Fruit fly (Drosophila melanogaster) whole organism, embryonic: ENCODE results near the gene CG10467.

Experiments used
- ATbp ChIP-seq: fragments of 200-800 bp; sonication (Bioruptor generic); optimal IDR thresholded peaks from 2 replicates; lab custom pipeline; 2017; ENCODE audit warnings: missing biosample characterization, mild to moderate bottlenecking, missing genetic modification characterization, missing genetic modification reagents
- Antp ChIP-seq: fragments of 200-800 bp; sonication (Bioruptor generic); optimal IDR thresholded peaks from 3 replicates; lab custom pipeline; 2016; ENCODE audit warnings: missing biosample characterization, missing genetic modification characterization
- Awh ChIP-seq: fragments of 200-800 bp; sonication (Bioruptor generic); IDR thresholded peaks from 2 replicates; pipeline ENCODE4, ENCODE4 v1.3.6; 2022; ENCODE audit warnings: missing biosample characterization, missing genetic modification characterization
- B-H1 ChIP-seq: fragments of 200-800 bp; sonication (Bioruptor generic); IDR thresholded peaks from 3 replicates; pipeline ENCODE4 v1.3.6; 2022; ENCODE audit warnings: missing biosample characterization, missing genetic modification characterization
- Bteb2 ChIP-seq: fragments of 200-800 bp; sonication (Bioruptor generic); optimal IDR thresholded peaks from 2 replicates; lab custom pipeline; 2016; ENCODE audit warnings: missing biosample characterization, missing genetic modification characterization
- CG10147 ChIP-seq: fragments of 200-800 bp; sonication (Bioruptor generic); optimal IDR thresholded peaks from 2 replicates; lab custom pipeline; 2019; ENCODE audit warnings: missing biosample characterization, mild to moderate bottlenecking, missing genetic modification characterization, moderate library complexity
- CG1024 ChIP-seq: fragments of 200-800 bp; sonication (Bioruptor generic); IDR thresholded peaks from 2 replicates; pipeline ENCODE4 v1.3.6; 2022; ENCODE audit warnings: missing biosample characterization, missing genetic modification characterization
- CG10321 ChIP-seq: fragments of 200-800 bp; sonication (Bioruptor generic); IDR thresholded peaks from 2 replicates; pipeline ENCODE4 v1.3.6; 2022; ENCODE audit warnings: missing biosample characterization, missing genetic modification characterization
- CG14441 ChIP-seq: fragments of 200-800 bp; sonication (Bioruptor generic); IDR thresholded peaks from 2 replicates; pipeline ENCODE4 v1.3.6; 2022; ENCODE audit warnings: missing biosample characterization, missing genetic modification characterization
- CG1529 ChIP-seq: fragments of 200-800 bp; sonication (Bioruptor generic); optimal IDR thresholded peaks from 3 replicates; lab custom pipeline; 2018; ENCODE audit warnings: missing biosample characterization, missing genetic modification characterization
- CG15479 ChIP-seq: fragments of 200-800 bp; sonication (Bioruptor generic); optimal IDR thresholded peaks from 3 replicates; lab custom pipeline; 2019; ENCODE audit warnings: missing biosample characterization, mild to moderate bottlenecking, missing genetic modification characterization, moderate library complexity
- CG15696 ChIP-seq: fragments of 200-800 bp; sonication (Bioruptor generic); optimal IDR thresholded peaks from 2 replicates; lab custom pipeline; 2019; ENCODE audit warnings: missing biosample characterization, mild to moderate bottlenecking, missing genetic modification characterization, moderate library complexity
- CG1832 ChIP-seq: fragments of 200-800 bp; sonication (Bioruptor generic); optimal IDR thresholded peaks from 2 replicates; lab custom pipeline; 2017; ENCODE audit warnings: missing biosample characterization, mild to moderate bottlenecking, missing genetic modification characterization, inconsistent platforms
- CG18599 ChIP-seq: fragments of 200-800 bp; sonication (Bioruptor generic); optimal IDR thresholded peaks from 3 replicates; lab custom pipeline; 2017; ENCODE audit warnings: missing biosample characterization, missing genetic modification characterization, mild to moderate bottlenecking, moderate library complexity, missing genetic modification reagents
- CG18619 ChIP-seq: fragments of 200-800 bp; sonication (Bioruptor generic); optimal IDR thresholded peaks from 3 replicates; lab custom pipeline; 2017; ENCODE audit warnings: missing biosample characterization, mild to moderate bottlenecking, missing genetic modification characterization
- CG2202 ChIP-seq: fragments of 200-800 bp; sonication (Bioruptor generic); optimal IDR thresholded peaks from 2 replicates; lab custom pipeline; 2018; ENCODE audit warnings: missing biosample characterization, mild to moderate bottlenecking, missing genetic modification characterization
- CG2678 ChIP-seq: fragments of 200-800 bp; sonication (Bioruptor generic); optimal IDR thresholded peaks from 3 replicates; lab custom pipeline; 2019; ENCODE audit warnings: missing biosample characterization, mild to moderate bottlenecking, missing genetic modification characterization, moderate library complexity
- CG2875 ChIP-seq: fragments of 200-800 bp; sonication (Bioruptor generic); optimal IDR thresholded peaks from 2 replicates; lab custom pipeline; 2017; ENCODE audit warnings: missing biosample characterization, mild to moderate bottlenecking, missing genetic modification characterization, missing genetic modification reagents
- CG30431 ChIP-seq: fragments of 200-800 bp; sonication (Bioruptor generic); optimal IDR thresholded peaks from 2 replicates; lab custom pipeline; 2017; ENCODE audit warnings: missing biosample characterization, missing genetic modification characterization
- CG32767 ChIP-seq: fragments of 200-800 bp; sonication (Bioruptor generic); IDR thresholded peaks from 2 replicates; pipeline ENCODE4 v1.3.6; 2022; ENCODE audit warnings: missing biosample characterization, missing genetic modification characterization
- CG3726 ChIP-seq: fragments of 200-800 bp; sonication (Bioruptor generic); IDR thresholded peaks from 3 replicates; pipeline ENCODE4, ENCODE4 v1.3.6; 2022; ENCODE audit warnings: missing biosample characterization, missing genetic modification characterization
- CG6654 ChIP-seq: fragments of 200-800 bp; sonication (Bioruptor generic); optimal IDR thresholded peaks from 2 replicates; lab custom pipeline; 2017; ENCODE audit warnings: missing biosample characterization, mild to moderate bottlenecking, missing genetic modification characterization
- CG8478 ChIP-seq: fragments of >200 bp; optimal IDR thresholded peaks from 2 replicates; lab custom pipeline; 2018
- CG9817 ChIP-seq: fragments of 200-800 bp; sonication (Bioruptor generic); optimal IDR thresholded peaks from 2 replicates; lab custom pipeline; 2018; ENCODE audit warnings: missing biosample characterization, mild to moderate bottlenecking, missing genetic modification characterization, moderate library complexity
- CoRest ChIP-seq: fragments of 200-800 bp; sonication (Bioruptor generic); optimal IDR thresholded peaks from 3 replicates; lab custom pipeline; 2018; ENCODE audit warnings: missing biosample characterization, mild to moderate bottlenecking, missing genetic modification characterization, moderate library complexity
- HLH3B ChIP-seq: fragments of 200-800 bp; sonication (Bioruptor generic); IDR thresholded peaks from 2 replicates; pipeline ENCODE4 v1.3.6; 2022; ENCODE audit warnings: missing biosample characterization, missing genetic modification characterization
- Hr78 ChIP-seq, 2 experiments: fragments of 200-800 bp in 1 of 2; fragments of >200 bp in 1 of 2; sonication (Bioruptor generic) in 1 of 2; optimal IDR thresholded peaks; 2 replicates each; lab custom pipeline; 2017 to 2019; ENCODE audit warnings: missing biosample characterization in 2 of 2, missing genetic modification characterization in 2 of 2, mild to moderate bottlenecking in 1 of 2, moderate library complexity in 1 of 2
- Nf-YC ChIP-seq: fragments of 200-800 bp; optimal IDR thresholded peaks from 3 replicates; lab custom pipeline; 2019; ENCODE audit warnings: missing biosample characterization, mild to moderate bottlenecking, missing genetic modification characterization, moderate library complexity
- ab ChIP-seq: fragments of 200-800 bp; sonication (Bioruptor generic); optimal IDR thresholded peaks from 2 replicates; lab custom pipeline; 2016; ENCODE audit warnings: missing biosample characterization, missing genetic modification characterization
- amos ChIP-seq: fragments of 200-800 bp; sonication (Bioruptor generic); IDR thresholded peaks from 2 replicates; pipeline ENCODE4 v1.3.6; 2022; ENCODE audit warnings: missing biosample characterization, missing genetic modification characterization; ENCODE audit not compliant: partially characterized antibody
- bigmax ChIP-seq: fragments of 200-800 bp; sonication (Bioruptor generic); optimal IDR thresholded peaks from 2 replicates; lab custom pipeline; 2018; ENCODE audit warnings: missing biosample characterization, mild to moderate bottlenecking, missing genetic modification characterization
- cad ChIP-seq: fragments of >200 bp; optimal IDR thresholded peaks from 2 replicates; lab custom pipeline; 2017; ENCODE audit warnings: missing biosample characterization, missing genetic modification characterization
- chif ChIP-seq, 2 experiments: fragments of 200-800 bp; sonication (Bioruptor generic); optimal IDR thresholded peaks; 3 replicates each; lab custom pipeline; 2016; ENCODE audit warnings: missing biosample characterization in 2 of 2, missing genetic modification characterization in 2 of 2
- chinmo ChIP-seq: fragments of 200-800 bp; sonication (Bioruptor generic); IDR thresholded peaks from 4 replicates; pipeline ENCODE4 v1.3.6; 2022; ENCODE audit warnings: missing biosample characterization, missing genetic modification characterization; ENCODE audit not compliant: partially characterized antibody
- dm ChIP-seq: fragments of 200-800 bp; sonication (Bioruptor generic); optimal IDR thresholded peaks from 3 replicates; lab custom pipeline; 2016; ENCODE audit warnings: missing biosample characterization, missing genetic modification characterization
- dmrt99B ChIP-seq: fragments of 200-800 bp; sonication (Bioruptor generic); optimal IDR thresholded peaks from 2 replicates; lab custom pipeline; 2018; ENCODE audit warnings: missing biosample characterization, mild to moderate bottlenecking, missing genetic modification characterization, moderate library complexity
- emc ChIP-seq: fragments of 200-800 bp; sonication (Bioruptor generic); optimal IDR thresholded peaks from 2 replicates; lab custom pipeline; 2016; ENCODE audit warnings: missing biosample characterization, missing genetic modification characterization
- esg ChIP-seq: fragments of 200-800 bp; sonication (Bioruptor generic); conservative IDR thresholded peaks from 2 replicates; pipeline ENCODE4 v1.3.6; 2022; ENCODE audit warnings: missing biosample characterization, missing genetic modification characterization
- fd64A ChIP-seq: fragments of 200-800 bp; sonication (Bioruptor generic); optimal IDR thresholded peaks from 3 replicates; lab custom pipeline; 2018; ENCODE audit warnings: missing biosample characterization, mild to moderate bottlenecking, missing genetic modification characterization
- gce ChIP-seq: fragments of 200-800 bp; sonication (Bioruptor generic); IDR thresholded peaks from 3 replicates; pipeline ENCODE4 v1.3.6; 2022; ENCODE audit warnings: missing biosample characterization, missing genetic modification characterization
- her ChIP-seq: fragments of 200-800 bp; sonication (Bioruptor generic); optimal IDR thresholded peaks from 2 replicates; lab custom pipeline; 2016; ENCODE audit warnings: missing biosample characterization, missing genetic modification characterization
- hkb ChIP-seq, 2 experiments: fragments of 200-800 bp in 1 of 2; fragments of >200 bp in 1 of 2; sonication (Bioruptor generic) in 1 of 2; IDR thresholded peaks in 1 of 2; optimal IDR thresholded peaks in 1 of 2; 2 replicates each; pipeline versions ENCODE4 v1.3.6 to Lab custom; 2017 to 2022; ENCODE audit warnings: missing biosample characterization in 1 of 2, missing genetic modification characterization in 1 of 2
- lola ChIP-seq, 3 experiments: fragments of >200 bp in 2 of 3; fragments of 200-800 bp in 1 of 3; sonication (Bioruptor generic) in 1 of 3; optimal IDR thresholded peaks; 2 replicates each; lab custom pipeline; 2017 to 2019; ENCODE audit warnings: missing biosample characterization in 3 of 3, missing genetic modification characterization in 3 of 3, mild to moderate bottlenecking in 1 of 3, moderate library complexity in 1 of 3
- lov ChIP-seq, 2 experiments: fragments of 200-800 bp in 1 of 2; fragments of >200 bp in 1 of 2; sonication (Bioruptor generic) in 1 of 2; IDR thresholded peaks in 1 of 2; optimal IDR thresholded peaks in 1 of 2; 2 replicates in 1 of 2; 3 replicates in 1 of 2; pipeline versions ENCODE4 v1.3.6 to Lab custom; 2017 to 2022; ENCODE audit warnings: missing biosample characterization in 1 of 2, missing genetic modification characterization in 1 of 2
- mirr ChIP-seq: fragments of 200-800 bp; sonication (Bioruptor generic); optimal IDR thresholded peaks from 3 replicates; lab custom pipeline; 2018; ENCODE audit warnings: missing biosample characterization, mild to moderate bottlenecking, missing genetic modification characterization
- nom ChIP-seq: fragments of 200-800 bp; sonication (Bioruptor generic); optimal IDR thresholded peaks from 2 replicates; lab custom pipeline; 2017; ENCODE audit warnings: missing biosample characterization, missing genetic modification characterization, mild to moderate bottlenecking, moderate library complexity, missing genetic modification reagents
- so ChIP-seq: fragments of 200-800 bp; sonication (Bioruptor generic); IDR thresholded peaks from 3 replicates; pipeline ENCODE4 v1.3.6; 2022; ENCODE audit warnings: missing biosample characterization, missing genetic modification characterization
- trh ChIP-seq: fragments of 200-800 bp; sonication (Bioruptor generic); optimal IDR thresholded peaks from 2 replicates; lab custom pipeline; 2016; ENCODE audit warnings: missing biosample characterization, missing genetic modification characterization
- yki ChIP-seq: fragments of >200 bp; optimal IDR thresholded peaks from 3 replicates; lab custom pipeline; 2018

Gene CG10467

DNA sequence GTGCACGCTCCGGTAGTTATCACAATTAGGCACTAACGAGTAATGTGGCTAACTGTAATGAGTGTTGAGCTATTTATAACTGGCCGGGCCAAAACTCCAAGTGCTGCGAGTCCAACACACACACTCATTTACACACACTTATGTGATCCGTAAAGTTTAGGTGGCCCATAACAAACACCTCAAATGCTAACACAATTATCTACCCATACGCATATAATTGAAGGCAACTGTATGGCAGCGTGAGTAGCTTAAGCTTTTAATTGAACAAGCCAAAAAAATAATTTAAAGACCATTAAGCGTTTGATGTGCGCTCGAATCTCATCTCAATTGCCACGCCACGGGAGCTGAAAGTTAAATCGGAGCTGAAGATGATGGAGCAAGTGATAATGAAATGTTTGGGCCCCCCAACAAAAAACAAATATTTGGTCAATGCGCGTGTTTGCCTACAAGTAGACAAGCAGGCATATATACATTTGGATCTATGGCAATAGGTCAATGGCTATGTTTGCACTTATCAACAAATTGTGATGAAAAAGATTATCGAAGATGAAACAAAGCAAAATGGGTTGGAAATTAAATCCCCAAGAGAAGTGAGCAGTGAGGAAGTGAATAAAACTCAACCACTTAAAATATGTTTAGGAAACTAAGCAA lies 45.5 kb upstream of the CG10467 start, which contains the start of gene Cpr65Av (continued):
- TF ChIP-seq chinmo: no peak
- 0 out of 2 replicates have a peak, but pooled peaks have one; percentile 34 for TF ChIP-seq HLH3B (GFP tag; lab: Robert Waterston, UW)
- TF ChIP-seq so: no peak
- TF ChIP-seq dmrt99B (tag; lab: Kevin White, UChicago): peak; percentile 59
- no peak for TF ChIP-seq cad (GFP tag; lab: Kevin White, UChicago)
- TF ChIP-seq CG15479: no peak
- peak; percentile 28 for TF ChIP-seq mirr (GFP tag; lab: Kevin White, UChicago)
- TF ChIP-seq fd64A (GFP tag; lab: Kevin White, UChicago): peak; percentile 16
- no peak for TF ChIP-seq esg (GFP tag; lab: Robert Waterston, UW)
- peak; percentile 62 for TF ChIP-seq ATbp (GFP tag; lab: Kevin White, UChicago)
- TF ChIP-seq CG18619 (GFP tag; lab: Kevin White, UChicago): peak; percentile 16
- no peak for TF ChIP-seq bigmax (GFP tag; lab: Kevin White, UChicago)
- TF ChIP-seq Nf-YC (tag; lab: Kevin White, UChicago): no peak
- no peak for TF ChIP-seq ab (GFP tag; lab: Kevin White, UChicago)
- no peak for TF ChIP-seq lov (optimal IDR thresholded peaks at IDR 0.05; lab: Kevin White, UChicago)
- no peak for TF ChIP-seq lov (GFP tag; IDR thresholded peaks at IDR 0.05; lab: Robert Waterston, UW)
- TF ChIP-seq CG10321 (GFP tag; lab: Robert Waterston, UW): no peak
- TF ChIP-seq CG8478 (lab: Kevin White, UChicago): no peak
- no peak for TF ChIP-seq CG30431 (GFP tag; lab: Kevin White, UChicago)
- TF ChIP-seq B-H1 (GFP tag; lab: Robert Waterston, UW): no peak
- no peak for TF ChIP-seq CG1024 (GFP tag; lab: Robert Waterston, UW)
- peak; percentile 7 for TF ChIP-seq CoRest (tag; lab: Kevin White, UChicago)
- TF ChIP-seq amos (GFP tag; lab: Robert Waterston, UW): no peak
- no peak for TF ChIP-seq lola (GFP tag; optimal IDR thresholded peaks at IDR 0.05; lab: Kevin White, UChicago)
- TF ChIP-seq CG10147: no peak
- peak; percentile 13 for TF ChIP-seq CG15696 (tag; lab: Kevin White, UChicago)
- no peak for TF ChIP-seq Antp (GFP tag; lab: Kevin White, UChicago)
- no peak for TF ChIP-seq Bteb2 (GFP tag; lab: Kevin White, UChicago)
- TF ChIP-seq CG9817 (tag; lab: Kevin White, UChicago): no peak
- no peak for TF ChIP-seq CG1832 (GFP tag; lab: Kevin White, UChicago)
- no peak for TF ChIP-seq nom (GFP tag; lab: Kevin White, UChicago)
- no peak for TF ChIP-seq CG2202
- TF ChIP-seq trh: no peak
- TF ChIP-seq gce (GFP tag; lab: Robert Waterston, UW): 0 out of 3 replicates have a peak, but pooled peaks have one; percentile 28
- TF ChIP-seq CG6654: no peak
- no peak for TF ChIP-seq hkb (optimal IDR thresholded peaks at IDR 0.05; lab: Kevin White, UChicago)
- TF ChIP-seq hkb (GFP tag; IDR thresholded peaks at IDR 0.05; lab: Robert Waterston, UW): peak; percentile 28; the same call in 1 of the 2 replicates
- no peak for TF ChIP-seq dm (GFP tag; lab: Kevin White, UChicago)
- TF ChIP-seq CG2678 (tag; lab: Kevin White, UChicago): peak; percentile 27
- peak; percentile 37 for TF ChIP-seq CG2875
- no peak for TF ChIP-seq CG32767 (GFP tag; lab: Robert Waterston, UW)
- no peak for TF ChIP-seq emc (GFP tag; lab: Kevin White, UChicago)
- TF ChIP-seq Awh (GFP tag; lab: Robert Waterston, UW): peak; percentile 55
- TF ChIP-seq yki (lab: Kevin White, UChicago): no peak
- peak; percentile 2 for TF ChIP-seq CG18599
- TF ChIP-seq CG3726: no peak
- TF ChIP-seq CG1529 (GFP tag; lab: Kevin White, UChicago): peak; percentile 20
- TF ChIP-seq CG14441 (GFP tag; lab: Robert Waterston, UW): no peak
- TF ChIP-seq Hr78 (GFP tag; optimal IDR thresholded peaks at IDR 0.05; lab: Kevin White, UChicago): peak in 1 of 2 experiments; percentile 33
- no peak for TF ChIP-seq her (GFP tag; lab: Kevin White, UChicago)
- peak in 1 of 2 experiments; percentile 13 for TF ChIP-seq chif (GFP tag; optimal IDR thresholded peaks at IDR 0.05; lab: Kevin White, UChicago)
